Worm (Caenorhabditis elegans) whole organism, late embryonic: ENCODE data around the gene oatr-1.

Experiments
- ceh-48 ChIP-seq: sonication (generic microtip); optimal IDR thresholded peaks from 2 replicates; lab custom pipeline; 2016; ENCODE audit warnings: missing genetic modification characterization, inconsistent platforms, missing compliant biosample characterization
- che-1 ChIP-seq: sonication (generic microtip); optimal IDR thresholded peaks from 2 replicates; lab custom pipeline; 2016; ENCODE audit warnings: mild to moderate bottlenecking, missing genetic modification characterization, missing compliant biosample characterization
- elt-2 ChIP-seq: sonication (generic microtip); optimal IDR thresholded peaks from 2 replicates; lab custom pipeline; 2016; ENCODE audit warnings: missing genetic modification reagents, missing genetic modification characterization, missing compliant biosample characterization
- ets-4 ChIP-seq: sonication (generic microtip); optimal IDR thresholded peaks from 2 replicates; lab custom pipeline; 2016; ENCODE audit warnings: missing genetic modification characterization, missing compliant biosample characterization
- lin-11 ChIP-seq: fragments of 200-800 bp; sonication (Bioruptor generic); optimal IDR thresholded peaks from 2 replicates; lab custom pipeline; 2018; ENCODE audit warnings: mild to moderate bottlenecking, missing genetic modification characterization, missing compliant biosample characterization
- nfya-1 ChIP-seq: sonication (generic microtip); optimal IDR thresholded peaks from 2 replicates; lab custom pipeline; 2017; ENCODE audit warnings: missing genetic modification characterization, mild to moderate bottlenecking, missing compliant biosample characterization, antibody characterized with exemption, moderate library complexity
- odd-2 ChIP-seq: sonication (generic microtip); optimal IDR thresholded peaks from 2 replicates; lab custom pipeline; 2017; ENCODE audit warnings: antibody characterized with exemption, mild to moderate bottlenecking, missing genetic modification characterization, missing compliant biosample characterization
- pha-4 ChIP-seq: fragments of 150-350 bp; optimal IDR thresholded peaks from 2 replicates; lab custom pipeline; 2018; ENCODE audit warnings: missing biosample characterization, missing genetic modification reagents, missing genetic modification characterization
- pros-1 ChIP-seq: fragments of 150-350 bp; optimal IDR thresholded peaks from 2 replicates; lab custom pipeline; 2014; ENCODE audit warnings: missing biosample characterization, missing genetic modification reagents, missing genetic modification characterization
- rnt-1 ChIP-seq: sonication (generic microtip); optimal IDR thresholded peaks from 2 replicates; lab custom pipeline; 2016; ENCODE audit warnings: missing genetic modification characterization, missing compliant biosample characterization
- tbx-2 ChIP-seq: sonication (generic microtip); optimal IDR thresholded peaks from 2 replicates; lab custom pipeline; 2016; ENCODE audit warnings: missing genetic modification characterization, missing compliant biosample characterization

ce11 chrIII:6411914-6412313 lies 15.9 kb upstream of the oatr-1 start, which contains the start of gene C05D11.5:
- TF ChIP-seq lin-11 (tag; lab: Kevin White, UChicago) = no peak
- TF ChIP-seq che-1 (tag; lab: Kevin White, UChicago) = no peak
- TF ChIP-seq ceh-48 (tag; lab: Kevin White, UChicago) = no peak
- TF ChIP-seq pros-1 = no peak
- no peak for TF ChIP-seq odd-2
- TF ChIP-seq rnt-1 (tag; lab: Kevin White, UChicago) = no peak
- TF ChIP-seq elt-2 (tag; lab: Kevin White, UChicago) = no peak
- TF ChIP-seq nfya-1 (tag; lab: Kevin White, UChicago) = no peak
- TF ChIP-seq tbx-2 (tag; lab: Kevin White, UChicago) = no peak
- no peak for TF ChIP-seq ets-4 (tag; lab: Kevin White, UChicago)
- TF ChIP-seq pha-4 = no peak
